Worm (Caenorhabditis elegans) whole organism, mixed stage, embryonic: ENCODE data around the gene Y82E9BR.22.

ENCODE experiments used
- M03D4.4 ChIP-seq: sonication (generic microtip); optimal IDR thresholded peaks from 2 replicates; lab custom pipeline; 2017; ENCODE audit warnings: mild to moderate bottlenecking, missing genetic modification characterization, missing compliant biosample characterization
- ceh-39 ChIP-seq: fragments of 150-350 bp; optimal IDR thresholded peaks from 2 replicates; lab custom pipeline; 2014; ENCODE audit warnings: missing biosample characterization, missing genetic modification characterization
- lin-13 ChIP-seq: fragments of 150-350 bp; optimal IDR thresholded peaks from 2 replicates; lab custom pipeline; 2014; ENCODE audit warnings: missing biosample characterization, missing genetic modification characterization
- lsy-2 ChIP-seq: fragments of 150-350 bp; optimal IDR thresholded peaks from 2 replicates; lab custom pipeline; 2014; ENCODE audit warnings: missing biosample characterization, missing genetic modification characterization
- mep-1 ChIP-seq: fragments of 150-350 bp; optimal IDR thresholded peaks from 2 replicates; lab custom pipeline; 2017; ENCODE audit warnings: missing biosample characterization, missing genetic modification reagents, missing genetic modification characterization, inconsistent platforms
- nhr-28 ChIP-seq: fragments of 150-350 bp; optimal IDR thresholded peaks from 2 replicates; lab custom pipeline; 2014; ENCODE audit warnings: missing biosample characterization, missing genetic modification characterization
- unc-39 ChIP-seq: fragments of 150-350 bp; optimal IDR thresholded peaks from 2 replicates; lab custom pipeline; 2014; ENCODE audit warnings: missing biosample characterization, missing genetic modification characterization

DNA sequence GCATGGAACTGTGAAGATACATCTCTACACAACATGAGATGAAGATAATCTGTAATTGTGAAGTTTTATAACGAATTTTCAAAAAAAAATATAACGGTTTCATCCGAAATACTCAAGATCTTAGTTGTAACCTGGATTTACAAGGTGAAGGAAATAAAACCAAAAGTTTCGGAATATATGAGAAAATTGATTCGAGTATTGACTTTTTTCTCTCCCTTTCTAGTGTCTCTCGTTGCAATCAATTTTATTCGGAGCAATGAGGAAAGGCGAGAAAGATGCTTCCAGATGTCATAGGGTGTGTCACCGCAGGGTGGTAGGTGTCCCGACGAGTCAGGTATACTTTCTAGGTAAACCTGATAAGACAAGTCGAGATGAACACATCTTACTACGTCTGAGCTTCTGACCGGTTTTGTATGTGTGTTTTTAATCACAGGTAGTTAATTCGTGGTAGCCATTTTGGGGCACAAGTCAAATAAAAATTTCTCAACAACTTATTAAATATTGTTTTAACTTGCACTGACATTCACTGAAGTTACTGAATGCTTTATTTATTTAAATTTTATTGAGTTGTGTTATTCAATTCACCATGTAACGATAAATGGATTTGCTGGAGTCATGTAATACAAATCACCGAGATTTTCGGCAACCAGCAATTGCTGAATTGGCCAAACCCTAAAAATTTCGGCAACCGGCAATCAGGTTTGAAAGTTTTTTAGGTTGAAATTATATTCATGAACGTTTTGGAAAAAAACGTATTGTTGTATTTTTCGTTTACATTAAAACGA is 20.6 kb downstream of the Y82E9BR.22 start, which contains the start of gene pals-20:
- TF ChIP-seq lin-13 (tag; lab: Kevin White, UChicago): no peak
- TF ChIP-seq unc-39 (tag; lab: Kevin White, UChicago): no peak
- TF ChIP-seq ceh-39 (tag; lab: Kevin White, UChicago): no peak
- TF ChIP-seq mep-1 (tag; lab: Kevin White, UChicago): no peak
- TF ChIP-seq nhr-28: no peak
- TF ChIP-seq lsy-2 (tag; lab: Kevin White, UChicago): no peak
- no peak for TF ChIP-seq M03D4.4 (tag; lab: Kevin White, UChicago)
